Worm (Caenorhabditis elegans): ENCODE data around the gene D2007.2.

Gene D2007.2

DNA sequence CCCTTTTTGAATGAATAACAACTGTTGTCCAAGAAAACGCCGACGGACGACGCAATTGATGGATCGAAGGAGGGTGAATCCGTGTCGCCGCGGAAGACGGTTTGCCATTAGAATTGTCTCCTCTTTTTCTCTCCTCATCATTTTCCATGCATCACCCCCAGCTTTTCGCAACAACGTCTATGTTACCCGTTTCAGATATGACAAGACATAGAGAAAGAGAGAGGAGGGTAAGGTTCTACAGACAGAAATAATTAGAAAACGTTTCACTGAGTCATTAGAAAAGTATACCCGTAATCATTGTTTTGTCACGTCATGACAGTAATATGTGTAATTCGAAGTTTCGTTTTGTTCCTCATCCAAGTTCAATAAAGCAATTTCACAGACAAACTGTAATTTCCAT lies 43.0 kb upstream of the D2007.2 start:
- TF ChIP-seq nhr-28 (tag; optimal IDR thresholded peaks at IDR 0.05) (no peak), fos-1 (tag; optimal IDR thresholded peaks at IDR 0.05) (no peak), fkh-10 (GFP tag; optimal IDR thresholded peaks at IDR 0.05) (no peak), ama-1 (optimal IDR thresholded peaks at IDR 0.05) (no peak), nhr-25 (tag; optimal IDR thresholded peaks at IDR 0.05) (peak; percentile 10), pha-4 (tag; optimal IDR thresholded peaks at IDR 0.05) (no peak), nhr-11 (tag; optimal IDR thresholded peaks at IDR 0.05) (no peak), nhr-76 (tag; optimal IDR thresholded peaks at IDR 0.05) (no peak), elt-3 (tag; optimal IDR thresholded peaks at IDR 0.05) (no peak)

DNA sequence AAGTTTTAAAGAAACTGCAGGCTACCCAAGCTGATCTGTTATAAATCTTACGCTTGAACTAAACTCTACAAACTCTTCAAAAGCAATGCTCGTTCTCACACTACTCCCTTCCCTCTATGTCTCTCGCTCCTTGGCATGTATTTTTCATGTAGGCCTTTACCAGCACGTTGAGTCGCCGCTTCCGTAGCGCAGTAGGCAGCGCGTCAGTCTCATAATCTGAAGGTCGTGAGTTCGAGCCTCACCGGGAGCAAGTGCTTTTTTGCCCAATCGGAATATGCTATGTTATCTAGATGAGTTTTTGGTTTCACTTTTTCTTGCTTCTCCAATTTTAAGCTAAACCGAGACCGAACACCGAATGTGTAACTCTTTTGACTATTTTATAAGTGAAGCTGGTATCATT lies 42.3 kb upstream of the D2007.2 start:
- TF ChIP-seq nhr-77 (tag; optimal IDR thresholded peaks at IDR 0.05), result no peak
- TF ChIP-seq pha-4 (tag; optimal IDR thresholded peaks at IDR 0.05), result peak; percentile 45
- TF ChIP-seq hmg-11 (tag; optimal IDR thresholded peaks at IDR 0.05), result peak; percentile 70
- TF ChIP-seq elt-2 (tag; optimal IDR thresholded peaks at IDR 0.05), result peak; percentile 28
- TF ChIP-seq fkh-2 (tag; optimal IDR thresholded peaks at IDR 0.05), result no peak
- no peak for TF ChIP-seq nhr-25 (tag; optimal IDR thresholded peaks at IDR 0.05)
- peak; percentile 75 for TF ChIP-seq lin-39 (tag; optimal IDR thresholded peaks at IDR 0.05)
- TF ChIP-seq ztf-4 (tag; optimal IDR thresholded peaks at IDR 0.05), result no peak
- no peak for TF ChIP-seq nhr-12 (tag; optimal IDR thresholded peaks at IDR 0.05)
- no peak for TF ChIP-seq egl-5 (tag; optimal IDR thresholded peaks at IDR 0.05)
- TF ChIP-seq nfya-1 (tag; optimal IDR thresholded peaks at IDR 0.05; ENCODE audit: insufficient read depth), result peak; percentile 66

DNA sequence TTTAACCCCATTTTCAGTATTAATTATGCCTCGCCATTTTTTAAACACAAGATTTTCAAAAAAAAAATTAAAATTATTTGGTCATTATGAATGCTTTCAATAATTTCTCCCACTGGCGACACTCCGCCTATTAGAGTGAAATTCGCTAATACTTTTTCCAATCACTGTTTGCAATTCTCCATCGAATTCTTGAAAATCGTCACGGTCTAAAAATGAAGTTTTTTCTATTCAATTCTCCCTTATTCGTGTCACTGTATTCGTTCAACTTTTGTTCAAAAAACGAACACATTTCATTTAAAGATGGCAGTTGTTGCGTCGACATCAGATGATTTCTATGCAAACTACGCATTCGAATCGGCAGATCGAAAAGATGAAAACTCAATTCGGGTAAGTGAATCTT lies 40.3 kb upstream of the D2007.2 start, which contains the start of gene C14B9.3:
Gene C14B9.3, plus strand, starts transcription at position 301 of the 400 bp plus-strand sequence.
- TF ChIP-seq ceh-28 (tag; optimal IDR thresholded peaks at IDR 0.05) (no peak), lin-15B (tag; optimal IDR thresholded peaks at IDR 0.05) (no peak), nhr-23 (tag; optimal IDR thresholded peaks at IDR 0.05) (no peak), fkh-2 (tag; optimal IDR thresholded peaks at IDR 0.05) (no peak), elt-3 (tag; optimal IDR thresholded peaks at IDR 0.05) (no peak), fkh-10 (GFP tag; optimal IDR thresholded peaks at IDR 0.05) (no peak), R02D3.7 (tag; optimal IDR thresholded peaks at IDR 0.05) (no peak), unc-39 (tag; optimal IDR thresholded peaks at IDR 0.05) (no peak), ceh-82 (tag; optimal IDR thresholded peaks at IDR 0.05) (no peak), ceh-16 (tag; optimal IDR thresholded peaks at IDR 0.05) (no peak), egl-27 (tag; optimal IDR thresholded peaks at IDR 0.05) (no peak)

DNA sequence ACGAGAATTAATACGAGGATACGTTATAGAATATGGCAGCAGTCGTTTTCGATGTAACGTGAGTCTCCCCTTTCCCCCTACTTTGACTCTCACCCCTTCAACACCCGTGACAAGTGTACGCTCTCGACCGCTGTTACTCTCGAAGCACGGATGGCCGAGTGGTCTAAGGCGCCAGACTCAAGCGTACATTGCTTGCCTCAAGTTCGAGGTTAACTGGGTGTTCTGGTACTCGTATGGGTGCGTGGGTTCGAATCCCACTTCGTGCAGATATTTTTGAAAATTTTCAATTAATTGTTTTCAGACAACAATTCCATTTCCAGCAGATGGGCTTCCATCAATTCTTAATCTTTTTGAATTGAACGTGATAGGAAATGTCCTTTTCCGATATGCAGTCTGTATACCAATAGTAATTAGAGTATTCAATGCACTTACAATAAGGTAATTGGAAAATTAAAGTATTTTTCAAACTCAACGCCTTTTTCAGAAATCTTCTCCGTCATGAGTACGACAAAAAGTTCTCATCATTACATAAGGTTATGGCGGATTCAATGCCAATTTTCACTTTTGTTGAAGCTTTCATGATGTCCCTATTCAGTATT lies 39.2 kb upstream of the D2007.2 start:
- TF ChIP-seq unc-39 (tag; optimal IDR thresholded peaks at IDR 0.05) (no peak), jun-1 (tag; optimal IDR thresholded peaks at IDR 0.05) (peak; percentile 64), ztf-11 (tag; optimal IDR thresholded peaks at IDR 0.05) (no peak), nhr-23 (tag; optimal IDR thresholded peaks at IDR 0.05) (peak; percentile 29), ceh-16 (tag; optimal IDR thresholded peaks at IDR 0.05) (no peak), nfya-1 (tag; optimal IDR thresholded peaks at IDR 0.05; ENCODE audit: insufficient read depth) (peak; percentile 69), hmg-11 (tag; optimal IDR thresholded peaks at IDR 0.05) (peak; percentile 78), mml-1 (tag; optimal IDR thresholded peaks at IDR 0.05) (no peak), snpc-4 (tag; optimal IDR thresholded peaks at IDR 0.05) (peak; percentile 23), lsy-12 (tag; optimal IDR thresholded peaks at IDR 0.05) (peak; percentile 66), ama-1 (optimal IDR thresholded peaks at IDR 0.05) (peak; percentile 68), eor-1 (tag; optimal IDR thresholded peaks at IDR 0.05) (no peak), ceh-28 (tag; optimal IDR thresholded peaks at IDR 0.05) (no peak), nhr-237 (tag; optimal IDR thresholded peaks at IDR 0.05) (no peak), fkh-2 (tag; optimal IDR thresholded peaks at IDR 0.05) (no peak), elt-1 (tag; optimal IDR thresholded peaks at IDR 0.05) (no peak), fkh-10 (GFP tag; optimal IDR thresholded peaks at IDR 0.05) (no peak), nhr-25 (tag; optimal IDR thresholded peaks at IDR 0.05) (peak; percentile 17), nhr-67 (tag; optimal IDR thresholded peaks at IDR 0.05) (no peak), fos-1 (tag; optimal IDR thresholded peaks at IDR 0.05) (no peak), daf-12 (tag; optimal IDR thresholded peaks at IDR 0.05) (no peak), mdl-1 (tag; optimal IDR thresholded peaks at IDR 0.05) (no peak), ceh-9 (tag; optimal IDR thresholded peaks at IDR 0.05) (no peak), nhr-77 (tag; optimal IDR thresholded peaks at IDR 0.05) (no peak), ZK546.5 (tag; optimal IDR thresholded peaks at IDR 0.05) (no peak), zag-1 (tag; optimal IDR thresholded peaks at IDR 0.05) (no peak), elt-3 (tag; optimal IDR thresholded peaks at IDR 0.05) (no peak), skn-1 (tag; optimal IDR thresholded peaks at IDR 0.05) (peak; percentile 8), aly-2 (tag; optimal IDR thresholded peaks at IDR 0.05) (no peak), lin-15B (tag; optimal IDR thresholded peaks at IDR 0.05) (peak; percentile 36), nhr-12 (tag; optimal IDR thresholded peaks at IDR 0.05) (no peak), ceh-82 (tag; optimal IDR thresholded peaks at IDR 0.05) (no peak), R02D3.7 (tag; optimal IDR thresholded peaks at IDR 0.05) (no peak), tbx-2 (tag; optimal IDR thresholded peaks at IDR 0.05) (no peak), pqm-1 (tag; optimal IDR thresholded peaks at IDR 0.05) (no peak), lin-39 (tag; optimal IDR thresholded peaks at IDR 0.05) (peak; percentile 80), egl-27 (tag; optimal IDR thresholded peaks at IDR 0.05) (peak; percentile 74), elt-2 (tag; optimal IDR thresholded peaks at IDR 0.05) (peak; percentile 35), egl-5 (tag; optimal IDR thresholded peaks at IDR 0.05) (peak; percentile 33), ztf-4 (tag; optimal IDR thresholded peaks at IDR 0.05) (peak; percentile 52), nhr-28 (tag; optimal IDR thresholded peaks at IDR 0.05) (no peak), pha-4 (tag; optimal IDR thresholded peaks at IDR 0.05) (peak; percentile 74)

Data from whole organism, L3 larva.